Fruit fly (Drosophila melanogaster) whole organism, embryonic: ENCODE measurements around the gene Rh5.

Experiments
- Abd-B ChIP-seq: fragments of 200-800 bp; sonication (Bioruptor generic); optimal IDR thresholded peaks from 2 replicates; lab custom pipeline; 2018; ENCODE audit warnings: missing biosample characterization, mild to moderate bottlenecking, missing genetic modification characterization, moderate library complexity
- Ada2b ChIP-seq: fragments of 200-800 bp; sonication (Bioruptor generic); IDR thresholded peaks from 2 replicates; pipeline ENCODE4 v1.3.6; 2022; ENCODE audit warnings: missing biosample characterization, missing genetic modification characterization
- Aef1 ChIP-seq: fragments of 200-800 bp; sonication (Bioruptor generic); IDR thresholded peaks from 3 replicates; pipeline ENCODE4 v1.3.6; 2022; ENCODE audit warnings: missing biosample characterization, missing genetic modification characterization
- Atf-2 ChIP-seq: fragments of 200-800 bp; sonication (Bioruptor generic); optimal IDR thresholded peaks from 2 replicates; lab custom pipeline; 2016; ENCODE audit warnings: missing biosample characterization, missing genetic modification characterization
- CG10321 ChIP-seq: fragments of 200-800 bp; sonication (Bioruptor generic); IDR thresholded peaks from 2 replicates; pipeline ENCODE4 v1.3.6; 2022; ENCODE audit warnings: missing biosample characterization, missing genetic modification characterization
- CG11085 ChIP-seq: fragments of 200-800 bp; sonication (Bioruptor generic); IDR thresholded peaks from 2 replicates; pipeline ENCODE4 v1.3.6; 2022; ENCODE audit warnings: missing biosample characterization, missing genetic modification characterization
- CG11398 ChIP-seq: fragments of 200-800 bp; sonication (Bioruptor generic); optimal IDR thresholded peaks from 2 replicates; lab custom pipeline; 2016; ENCODE audit warnings: missing biosample characterization, missing genetic modification characterization
- CG11456 ChIP-seq: fragments of 200-800 bp; sonication (Bioruptor generic); IDR thresholded peaks from 3 replicates; pipeline ENCODE4 v1.3.6; 2022; ENCODE audit warnings: missing biosample characterization, missing genetic modification characterization
- CG11560 ChIP-seq: fragments of 200-800 bp; sonication (Bioruptor generic); IDR thresholded peaks from 3 replicates; pipeline ENCODE4 v1.3.6; 2022; ENCODE audit warnings: missing biosample characterization, missing genetic modification characterization
- CG13775 ChIP-seq: fragments of 200-800 bp; sonication (Bioruptor generic); optimal IDR thresholded peaks from 3 replicates; lab custom pipeline; 2017; ENCODE audit warnings: missing biosample characterization, mild to moderate bottlenecking, missing genetic modification characterization
- CG13894 ChIP-seq: fragments of 200-800 bp; sonication (Bioruptor generic); optimal IDR thresholded peaks from 3 replicates; lab custom pipeline; 2018; ENCODE audit warnings: missing biosample characterization, mild to moderate bottlenecking, missing genetic modification characterization, moderate library complexity
- CG14014 ChIP-seq: fragments of 200-800 bp; sonication (Bioruptor generic); IDR thresholded peaks from 2 replicates; pipeline ENCODE4 v1.3.6; 2022; ENCODE audit warnings: missing biosample characterization, missing genetic modification characterization
- CG14441 ChIP-seq: fragments of 200-800 bp; sonication (Bioruptor generic); IDR thresholded peaks from 2 replicates; pipeline ENCODE4 v1.3.6; 2022; ENCODE audit warnings: missing biosample characterization, missing genetic modification characterization
- CG1529 ChIP-seq: fragments of 200-800 bp; sonication (Bioruptor generic); optimal IDR thresholded peaks from 3 replicates; lab custom pipeline; 2018; ENCODE audit warnings: missing biosample characterization, missing genetic modification characterization
- CG15479 ChIP-seq: fragments of 200-800 bp; sonication (Bioruptor generic); optimal IDR thresholded peaks from 3 replicates; lab custom pipeline; 2019; ENCODE audit warnings: missing biosample characterization, mild to moderate bottlenecking, missing genetic modification characterization, moderate library complexity
- CG1647 ChIP-seq: fragments of 200-800 bp; sonication (Bioruptor generic); optimal IDR thresholded peaks from 3 replicates; lab custom pipeline; 2016; ENCODE audit warnings: missing biosample characterization, missing genetic modification characterization
- CG1792 ChIP-seq: fragments of 200-800 bp; sonication (Bioruptor generic); optimal IDR thresholded peaks from 2 replicates; lab custom pipeline; 2016; ENCODE audit warnings: missing biosample characterization, missing genetic modification characterization
- CG2199 ChIP-seq: fragments of 200-800 bp; sonication (Bioruptor generic); IDR thresholded peaks from 3 replicates; pipeline ENCODE4 v1.3.6; 2022; ENCODE audit warnings: missing biosample characterization, missing genetic modification characterization
- CG2875 ChIP-seq: fragments of 200-800 bp; sonication (Bioruptor generic); optimal IDR thresholded peaks from 2 replicates; lab custom pipeline; 2017; ENCODE audit warnings: missing biosample characterization, mild to moderate bottlenecking, missing genetic modification characterization, missing genetic modification reagents
- CG33557 ChIP-seq: fragments of 200-800 bp; sonication (Bioruptor generic); optimal IDR thresholded peaks from 2 replicates; lab custom pipeline; 2019; ENCODE audit warnings: missing biosample characterization, mild to moderate bottlenecking, missing genetic modification characterization, moderate library complexity
- CG3995 ChIP-seq: fragments of 200-800 bp; sonication (Bioruptor generic); optimal IDR thresholded peaks from 3 replicates; lab custom pipeline; 2016; ENCODE audit warnings: missing biosample characterization, missing genetic modification characterization
- CG4360 ChIP-seq: fragments of 200-800 bp; sonication (Bioruptor generic); IDR thresholded peaks from 2 replicates; pipeline ENCODE4 v1.3.6; 2022; ENCODE audit warnings: missing biosample characterization, missing genetic modification characterization
- CG8478 ChIP-seq: fragments of >200 bp; optimal IDR thresholded peaks from 2 replicates; lab custom pipeline; 2018
- CG9932 ChIP-seq: fragments of 200-800 bp; sonication (Bioruptor generic); IDR thresholded peaks from 2 replicates; pipeline ENCODE4 v1.3.6; 2022; ENCODE audit warnings: missing biosample characterization, missing genetic modification characterization
- CoRest ChIP-seq: fragments of 200-800 bp; sonication (Bioruptor generic); optimal IDR thresholded peaks from 3 replicates; lab custom pipeline; 2018; ENCODE audit warnings: missing biosample characterization, mild to moderate bottlenecking, missing genetic modification characterization, moderate library complexity
- Doc3 ChIP-seq: fragments of 200-800 bp; sonication (Bioruptor generic); IDR thresholded peaks from 3 replicates; pipeline ENCODE4 v1.3.6; 2022; ENCODE audit warnings: missing biosample characterization, missing genetic modification characterization; ENCODE audit not compliant: partially characterized antibody
- Eip74EF ChIP-seq, 2 experiments: fragments of 200-800 bp in 1 of 2; fragments of >200 bp in 1 of 2; sonication (Bioruptor generic) in 1 of 2; optimal IDR thresholded peaks; 2 replicates each; lab custom pipeline; 2017 to 2019; ENCODE audit warnings: missing biosample characterization in 2 of 2, missing genetic modification characterization in 2 of 2, mild to moderate bottlenecking in 1 of 2, moderate library complexity in 1 of 2
- Hsf ChIP-seq: fragments of 200-800 bp; sonication (Bioruptor generic); optimal IDR thresholded peaks from 3 replicates; lab custom pipeline; 2016; ENCODE audit warnings: missing biosample characterization, missing genetic modification characterization
- Mad ChIP-seq: fragments of 200-800 bp; sonication (Bioruptor generic); optimal IDR thresholded peaks from 2 replicates; lab custom pipeline; 2016; ENCODE audit warnings: missing biosample characterization, missing genetic modification characterization
- Neu2 ChIP-seq: fragments of 200-800 bp; sonication (Bioruptor generic); optimal IDR thresholded peaks from 3 replicates; lab custom pipeline; 2016; ENCODE audit warnings: missing biosample characterization, missing genetic modification characterization, borderline replicate concordance
- Opbp ChIP-seq: fragments of 200-800 bp; sonication (Bioruptor generic); IDR thresholded peaks from 3 replicates; pipeline ENCODE4 v1.3.6; 2022; ENCODE audit warnings: missing biosample characterization, missing genetic modification characterization; ENCODE audit not compliant: partially characterized antibody
- Side ChIP-seq: fragments of 200-800 bp; sonication (Bioruptor generic); optimal IDR thresholded peaks from 2 replicates; lab custom pipeline; 2016; ENCODE audit warnings: missing biosample characterization, missing genetic modification characterization
- Xbp1 ChIP-seq: fragments of 200-800 bp; sonication (Bioruptor generic); optimal IDR thresholded peaks from 3 replicates; lab custom pipeline; 2016; ENCODE audit warnings: missing biosample characterization, mild to moderate bottlenecking, missing genetic modification characterization
- bowl ChIP-seq: fragments of 200-800 bp; sonication (Bioruptor generic); IDR thresholded peaks from 2 replicates; pipeline ENCODE4 v1.3.6; 2022; ENCODE audit warnings: missing biosample characterization, missing genetic modification characterization
- crol ChIP-seq: fragments of 200-800 bp; sonication (Bioruptor generic); IDR thresholded peaks from 2 replicates; pipeline ENCODE4 v1.3.6; 2022; ENCODE audit warnings: missing biosample characterization, missing genetic modification characterization
- disco-r ChIP-seq: fragments of 200-800 bp; sonication (Bioruptor generic); optimal IDR thresholded peaks from 2 replicates; lab custom pipeline; 2016; ENCODE audit warnings: missing biosample characterization, missing genetic modification characterization
- esg ChIP-seq: fragments of 200-800 bp; sonication (Bioruptor generic); conservative IDR thresholded peaks from 2 replicates; pipeline ENCODE4 v1.3.6; 2022; ENCODE audit warnings: missing biosample characterization, missing genetic modification characterization
- her ChIP-seq: fragments of 200-800 bp; sonication (Bioruptor generic); optimal IDR thresholded peaks from 2 replicates; lab custom pipeline; 2016; ENCODE audit warnings: missing biosample characterization, missing genetic modification characterization
- kni ChIP-seq: fragments of 200-800 bp; sonication (Bioruptor generic); optimal IDR thresholded peaks from 3 replicates; lab custom pipeline; 2017; ENCODE audit warnings: mild to moderate bottlenecking, missing biosample characterization, missing genetic modification reagents, missing genetic modification characterization
- lab ChIP-seq: fragments of 200-800 bp; sonication (Bioruptor generic); optimal IDR thresholded peaks from 3 replicates; lab custom pipeline; 2017; ENCODE audit warnings: missing biosample characterization, missing genetic modification characterization, mild to moderate bottlenecking, moderate library complexity, missing genetic modification reagents
- maf-S ChIP-seq: fragments of 200-800 bp; sonication (Bioruptor generic); optimal IDR thresholded peaks from 2 replicates; lab custom pipeline; 2016; ENCODE audit warnings: missing biosample characterization, missing genetic modification characterization
- nau ChIP-seq: fragments of 200-800 bp; sonication (Bioruptor generic); optimal IDR thresholded peaks from 3 replicates; lab custom pipeline; 2017; ENCODE audit warnings: missing biosample characterization, mild to moderate bottlenecking, missing genetic modification characterization, missing genetic modification reagents
- pfk ChIP-seq: fragments of 200-800 bp; sonication (Bioruptor generic); optimal IDR thresholded peaks from 2 replicates; lab custom pipeline; 2018; ENCODE audit warnings: missing biosample characterization, mild to moderate bottlenecking, missing genetic modification characterization, moderate library complexity
- so ChIP-seq: fragments of 200-800 bp; sonication (Bioruptor generic); IDR thresholded peaks from 3 replicates; pipeline ENCODE4 v1.3.6; 2022; ENCODE audit warnings: missing biosample characterization, missing genetic modification characterization
- unc-4 ChIP-seq: fragments of 200-800 bp; sonication (Bioruptor generic); IDR thresholded peaks from 2 replicates; pipeline ENCODE4 v1.3.6; 2022; ENCODE audit warnings: missing biosample characterization, missing genetic modification characterization; ENCODE audit not compliant: partially characterized antibody
- zfh1 ChIP-seq: fragments of 200-800 bp; sonication (Bioruptor generic); IDR thresholded peaks from 3 replicates; pipeline ENCODE4 v1.3.6; 2022; ENCODE audit warnings: missing biosample characterization, missing genetic modification characterization

Rh5 gene

DNA sequence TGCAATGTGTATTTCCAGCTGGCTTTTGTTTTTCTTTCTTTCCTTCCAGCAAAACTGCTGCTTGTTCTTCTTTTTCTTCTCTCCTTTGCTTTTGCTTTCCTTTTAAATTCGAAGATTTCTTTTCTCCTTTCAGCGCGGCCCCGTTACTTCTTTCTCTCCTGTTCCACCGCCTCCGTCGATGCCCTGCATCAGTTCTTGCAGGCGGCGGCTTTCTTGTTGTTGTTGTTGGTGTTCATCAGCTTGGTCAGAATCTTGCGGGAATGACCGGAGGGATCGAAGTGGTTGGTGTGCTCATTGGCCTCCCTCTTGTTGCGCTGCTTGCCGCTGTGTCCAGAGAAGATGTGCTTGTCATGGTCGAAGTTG is 37.6 kb downstream of the Rh5 start:
- TF ChIP-seq CG4360 (GFP tag; lab: Robert Waterston, UW) (peak; percentile 65), CG9932 (GFP tag; lab: Robert Waterston, UW) (no peak), crol (GFP tag; lab: Robert Waterston, UW) (0 out of 2 replicates have a peak, but pooled peaks have one; percentile 39)

dm6 chr2L:12045941-12046855 is 38.2 kb downstream of the Rh5 start, which contains the start of gene CG6770:
Gene CG6770, minus strand, starts transcription at chr2L:12046118.
- TF ChIP-seq CG11560 (tag; lab: Robert Waterston, UW) (no peak; the same call in 2 of the 3 replicates), CG1792 (peak; percentile 4), so (GFP tag; lab: Robert Waterston, UW) (peak; percentile 83; the same call in 2 of the 3 replicates), pfk (GFP tag; lab: Kevin White, UChicago) (peak; percentile 54), kni (no peak), Ada2b (peak; percentile 80), her (GFP tag; lab: Kevin White, UChicago) (peak; percentile 64), CG13775 (GFP tag; lab: Kevin White, UChicago) (peak; percentile 59), CG14441 (peak; percentile 80), CG2199 (GFP tag; lab: Robert Waterston, UW) (no peak), maf-S (GFP tag; lab: Kevin White, UChicago) (peak; percentile 13), Side (GFP tag; lab: Kevin White, UChicago) (peak; percentile 38), Hsf (GFP tag; lab: Kevin White, UChicago) (peak; percentile 73), bowl (GFP tag; lab: Robert Waterston, UW) (peak; percentile 86; the same call in 1 of the 2 replicates), Opbp (GFP tag; lab: Robert Waterston, UW) (0 out of 3 replicates have a peak, but pooled peaks have one; percentile 51), CG13894 (tag; lab: Kevin White, UChicago) (peak; percentile 92), disco-r (GFP tag; lab: Kevin White, UChicago) (no peak), nau (GFP tag; lab: Kevin White, UChicago) (peak; percentile 64), unc-4 (GFP tag; lab: Robert Waterston, UW) (0 out of 2 replicates have a peak, but pooled peaks have one; percentile 32), zfh1 (GFP tag; lab: Robert Waterston, UW) (peak; percentile 85), Abd-B (GFP tag; lab: Kevin White, UChicago) (no peak), CG10321 (GFP tag; lab: Robert Waterston, UW) (peak; percentile 66; the same call in 1 of the 2 replicates), CG11456 (peak; percentile 77; the same call in 2 of the 3 replicates), Atf-2 (GFP tag; lab: Kevin White, UChicago) (no peak), CG1647 (GFP tag; lab: Kevin White, UChicago) (peak; percentile 57), esg (GFP tag; lab: Robert Waterston, UW) (peak; percentile 73), CG3995 (GFP tag; lab: Kevin White, UChicago) (peak; percentile 25), CG8478 (peak; percentile 21), CG33557 (GFP tag; lab: Kevin White, UChicago) (no peak), Mad (GFP tag; lab: Kevin White, UChicago) (peak; percentile 51), Eip74EF (GFP tag; optimal IDR thresholded peaks at IDR 0.05; lab: Kevin White, UChicago) (peak in 1 of 2 experiments; percentile 74), CG11398 (GFP tag; lab: Kevin White, UChicago) (peak; percentile 20), Neu2 (no peak), Xbp1 (GFP tag; lab: Kevin White, UChicago) (peak; percentile 71), CG15479 (GFP tag; lab: Kevin White, UChicago) (no peak), CG2875 (GFP tag; lab: Kevin White, UChicago) (no peak), CG14014 (GFP tag; lab: Robert Waterston, UW) (peak; percentile 89), CoRest (tag; lab: Kevin White, UChicago) (peak; percentile 82), Doc3 (no peak), CG11085 (0 out of 2 replicates have a peak, but pooled peaks have one; percentile 13), lab (peak; percentile 95), Aef1 (peak; percentile 74), CG1529 (GFP tag; lab: Kevin White, UChicago) (peak; percentile 56)
